Fruit fly (Drosophila melanogaster) whole organism, embryonic: ENCODE data around the gene CG33158.
A peak's percentile ranks its signal among the peaks of the same experiment; 100 is the strongest.

Experiments
- CG10267 ChIP-seq: fragments of 200-800 bp; sonication (Bioruptor generic); optimal IDR thresholded peaks from 2 replicates; lab custom pipeline; 2018; ENCODE audit warnings: missing biosample characterization, mild to moderate bottlenecking, missing genetic modification characterization, moderate library complexity
- CG10979 ChIP-seq: fragments of 200-800 bp; sonication (Bioruptor generic); optimal IDR thresholded peaks from 2 replicates; lab custom pipeline; 2018; ENCODE audit warnings: missing biosample characterization, mild to moderate bottlenecking, missing genetic modification characterization, moderate library complexity
- CG12236 ChIP-seq: fragments of 200-800 bp; sonication (Bioruptor generic); optimal IDR thresholded peaks from 2 replicates; lab custom pipeline; 2016; ENCODE audit warnings: missing biosample characterization, missing genetic modification characterization
- CG12942 ChIP-seq: fragments of 200-800 bp; sonication (Bioruptor generic); optimal IDR thresholded peaks from 3 replicates; lab custom pipeline; 2016; ENCODE audit warnings: missing biosample characterization, missing genetic modification characterization
- CG14860 ChIP-seq: fragments of 200-800 bp; sonication (Bioruptor generic); IDR thresholded peaks from 3 replicates; pipeline ENCODE4 v1.3.6; 2022; ENCODE audit warnings: missing biosample characterization, missing genetic modification characterization; ENCODE audit not compliant: partially characterized antibody
- CG17802 ChIP-seq: fragments of 200-800 bp; sonication (Bioruptor generic); optimal IDR thresholded peaks from 2 replicates; lab custom pipeline; 2018; ENCODE audit warnings: missing biosample characterization, mild to moderate bottlenecking, missing genetic modification characterization, moderate library complexity
- CG31365 ChIP-seq: fragments of 200-800 bp; sonication (Bioruptor generic); optimal IDR thresholded peaks from 2 replicates; lab custom pipeline; 2018; ENCODE audit warnings: missing biosample characterization, mild to moderate bottlenecking, missing genetic modification characterization
- CG32772 ChIP-seq: fragments of 200-800 bp; sonication (Bioruptor generic); IDR thresholded peaks from 2 replicates; pipeline ENCODE4 v1.3.6; 2022; ENCODE audit warnings: missing biosample characterization, missing genetic modification characterization
- CG4360 ChIP-seq: fragments of 200-800 bp; sonication (Bioruptor generic); IDR thresholded peaks from 2 replicates; pipeline ENCODE4 v1.3.6; 2022; ENCODE audit warnings: missing biosample characterization, missing genetic modification characterization
- CG4707 ChIP-seq: fragments of 200-800 bp; sonication (Bioruptor generic); optimal IDR thresholded peaks from 2 replicates; lab custom pipeline; 2018; ENCODE audit warnings: missing biosample characterization, mild to moderate bottlenecking, missing genetic modification characterization, moderate library complexity
- CG5180 ChIP-seq: fragments of 200-800 bp; sonication (Bioruptor generic); optimal IDR thresholded peaks from 3 replicates; lab custom pipeline; 2017; ENCODE audit warnings: missing biosample characterization, missing genetic modification characterization, mild to moderate bottlenecking, moderate library complexity, missing genetic modification reagents
- CG5953 ChIP-seq: fragments of 200-800 bp; sonication (Bioruptor generic); IDR thresholded peaks from 2 replicates; pipeline ENCODE4 v1.3.6; 2022; ENCODE audit warnings: missing biosample characterization, missing genetic modification characterization
- CG8924 ChIP-seq: fragments of 200-800 bp; optimal IDR thresholded peaks from 3 replicates; lab custom pipeline; 2019; ENCODE audit warnings: missing biosample characterization, mild to moderate bottlenecking, missing genetic modification characterization, moderate library complexity
- CkIIα-i1 ChIP-seq: fragments of 200-800 bp; sonication (Bioruptor generic); IDR thresholded peaks from 2 replicates; pipeline ENCODE4 v1.3.6; 2022; ENCODE audit warnings: missing biosample characterization, missing genetic modification characterization
- Dip2 ChIP-seq: fragments of 200-800 bp; sonication (Bioruptor generic); IDR thresholded peaks from 2 replicates; pipeline ENCODE4 v1.3.6; 2022; ENCODE audit warnings: missing biosample characterization, missing genetic modification characterization
- Elba2 ChIP-seq: fragments of 200-800 bp; sonication (Bioruptor generic); optimal IDR thresholded peaks from 3 replicates; lab custom pipeline; 2016; ENCODE audit warnings: missing biosample characterization, missing genetic modification characterization
- HLH54F ChIP-seq: fragments of 200-800 bp; sonication (Bioruptor generic); optimal IDR thresholded peaks from 3 replicates; lab custom pipeline; 2016; ENCODE audit warnings: missing biosample characterization, missing genetic modification characterization
- HLHmδ ChIP-seq: fragments of 200-800 bp; sonication (Bioruptor generic); optimal IDR thresholded peaks from 2 replicates; lab custom pipeline; 2018; ENCODE audit warnings: missing biosample characterization, mild to moderate bottlenecking, missing genetic modification characterization, moderate library complexity
- Hey ChIP-seq: fragments of 200-800 bp; sonication (Bioruptor generic); optimal IDR thresholded peaks from 3 replicates; lab custom pipeline; 2018; ENCODE audit warnings: missing biosample characterization, mild to moderate bottlenecking, missing genetic modification characterization
- HmgZ ChIP-seq: fragments of 200-800 bp; sonication (Bioruptor generic); optimal IDR thresholded peaks from 2 replicates; lab custom pipeline; 2018; ENCODE audit warnings: missing biosample characterization, mild to moderate bottlenecking, missing genetic modification characterization
- Med ChIP-seq: fragments of 200-800 bp; sonication (Bioruptor generic); peaks from one replicate; lab custom pipeline; 2016; ENCODE audit warnings: missing biosample characterization, missing genetic modification characterization, mild to moderate bottlenecking, inconsistent platforms, moderate library complexity
- Mes4 ChIP-seq: fragments of 200-800 bp; sonication (Bioruptor generic); optimal IDR thresholded peaks from 2 replicates; lab custom pipeline; 2016; ENCODE audit warnings: missing biosample characterization, missing genetic modification characterization
- NFAT ChIP-seq: fragments of 200-800 bp; sonication (Bioruptor generic); IDR thresholded peaks from 2 replicates; pipeline ENCODE4 v1.3.6; 2022; ENCODE audit warnings: missing biosample characterization, missing genetic modification characterization
- Ptx1 ChIP-seq: fragments of 200-800 bp; sonication (Bioruptor generic); IDR thresholded peaks from 2 replicates; pipeline ENCODE4 v1.3.6; 2022; ENCODE audit warnings: missing biosample characterization, missing genetic modification characterization
- Sin3A ChIP-seq: fragments of >200 bp; optimal IDR thresholded peaks from 2 replicates; lab custom pipeline; 2018
- Six4 ChIP-seq: fragments of 200-800 bp; sonication (Bioruptor generic); optimal IDR thresholded peaks from 2 replicates; lab custom pipeline; 2016; ENCODE audit warnings: missing biosample characterization, missing genetic modification characterization
- Stat92E ChIP-seq, 3 experiments: fragments of >200 bp in 2 of 3; fragments of 200-800 bp in 1 of 3; sonication (Bioruptor generic) in 1 of 3; optimal IDR thresholded peaks; 2 replicates each; lab custom pipeline; 2017 to 2019; ENCODE audit warnings: missing biosample characterization in 3 of 3, missing genetic modification characterization in 3 of 3, mild to moderate bottlenecking in 1 of 3, moderate library complexity in 1 of 3
- amos ChIP-seq: fragments of 200-800 bp; sonication (Bioruptor generic); IDR thresholded peaks from 2 replicates; pipeline ENCODE4 v1.3.6; 2022; ENCODE audit warnings: missing biosample characterization, missing genetic modification characterization; ENCODE audit not compliant: partially characterized antibody
- ash1 ChIP-seq: fragments of 200-800 bp; sonication (Bioruptor generic); optimal IDR thresholded peaks from 2 replicates; lab custom pipeline; 2018; ENCODE audit warnings: missing biosample characterization, mild to moderate bottlenecking, missing genetic modification characterization
- bcd ChIP-seq: fragments of 200-800 bp; sonication (Bioruptor generic); optimal IDR thresholded peaks from 2 replicates; lab custom pipeline; 2017; ENCODE audit warnings: missing biosample characterization, mild to moderate bottlenecking, missing genetic modification characterization
- bsh ChIP-seq, 2 experiments: fragments of 200-800 bp; sonication (Bioruptor generic); optimal IDR thresholded peaks; 2 replicates each; lab custom pipeline; 2017 to 2018; ENCODE audit warnings: mild to moderate bottlenecking in 2 of 2, missing biosample characterization in 2 of 2, missing genetic modification characterization in 2 of 2, moderate library complexity in 1 of 2
- chif ChIP-seq, 2 experiments: fragments of 200-800 bp; sonication (Bioruptor generic); optimal IDR thresholded peaks; 3 replicates each; lab custom pipeline; 2016; ENCODE audit warnings: missing biosample characterization in 2 of 2, missing genetic modification characterization in 2 of 2
- ci ChIP-seq: fragments of 200-800 bp; sonication (Bioruptor generic); IDR thresholded peaks from 3 replicates; pipeline ENCODE4 v1.3.6; 2022; ENCODE audit warnings: missing biosample characterization, missing genetic modification characterization
- dan ChIP-seq: fragments of 200-800 bp; sonication (Bioruptor generic); IDR thresholded peaks from 2 replicates; pipeline ENCODE4 v1.3.6; 2022; ENCODE audit warnings: missing biosample characterization, missing genetic modification characterization
- danr ChIP-seq: fragments of 200-800 bp; sonication (Bioruptor generic); IDR thresholded peaks from 2 replicates; pipeline ENCODE4 v1.3.6; 2022; ENCODE audit warnings: missing biosample characterization, missing genetic modification characterization
- dimm ChIP-seq: fragments of 200-800 bp; sonication (Bioruptor generic); IDR thresholded peaks from 2 replicates; pipeline ENCODE4 v1.3.6; 2022; ENCODE audit warnings: missing biosample characterization, missing genetic modification characterization
- emc ChIP-seq: fragments of 200-800 bp; sonication (Bioruptor generic); optimal IDR thresholded peaks from 2 replicates; lab custom pipeline; 2016; ENCODE audit warnings: missing biosample characterization, missing genetic modification characterization
- ftz-f1 ChIP-seq: fragments of 200-800 bp; sonication (Bioruptor generic); optimal IDR thresholded peaks from 2 replicates; lab custom pipeline; 2016; ENCODE audit warnings: missing biosample characterization, missing genetic modification characterization
- gce ChIP-seq: fragments of 200-800 bp; sonication (Bioruptor generic); IDR thresholded peaks from 3 replicates; pipeline ENCODE4 v1.3.6; 2022; ENCODE audit warnings: missing biosample characterization, missing genetic modification characterization
- ham ChIP-seq: fragments of 200-800 bp; sonication (Bioruptor generic); IDR thresholded peaks from 2 replicates; pipeline ENCODE4 v1.3.6; 2022; ENCODE audit warnings: missing biosample characterization, missing genetic modification characterization
- odd ChIP-seq: fragments of 200-800 bp; sonication (Bioruptor generic); optimal IDR thresholded peaks from 2 replicates; lab custom pipeline; 2017; ENCODE audit warnings: missing biosample characterization, mild to moderate bottlenecking, missing genetic modification characterization
- psq ChIP-seq: fragments of 200-800 bp; sonication (Bioruptor generic); optimal IDR thresholded peaks from 2 replicates; lab custom pipeline; 2017; ENCODE audit warnings: missing biosample characterization, missing genetic modification characterization
- ro ChIP-seq: fragments of 200-800 bp; sonication (Bioruptor generic); IDR thresholded peaks from 2 replicates; pipeline ENCODE4 v1.3.6; 2022; ENCODE audit warnings: missing biosample characterization, missing genetic modification characterization
- run ChIP-seq: fragments of 200-800 bp; sonication (Bioruptor generic); optimal IDR thresholded peaks from 3 replicates; lab custom pipeline; 2018; ENCODE audit warnings: missing biosample characterization, mild to moderate bottlenecking, missing genetic modification characterization
- sr ChIP-seq: fragments of 200-800 bp; sonication (Bioruptor generic); IDR thresholded peaks from 3 replicates; pipeline ENCODE4 v1.3.6; 2022; ENCODE audit warnings: missing biosample characterization, missing genetic modification characterization
- tgo ChIP-seq: fragments of 200-800 bp; sonication (Bioruptor generic); IDR thresholded peaks from 3 replicates; pipeline ENCODE4 v1.3.6; 2022; ENCODE audit warnings: missing biosample characterization, missing genetic modification characterization
- twi ChIP-seq: fragments of 200-800 bp; optimal IDR thresholded peaks from 2 replicates; lab custom pipeline; 2019; ENCODE audit warnings: missing biosample characterization, mild to moderate bottlenecking, missing genetic modification characterization, moderate library complexity
- vnd ChIP-seq: fragments of 200-800 bp; sonication (Bioruptor generic); IDR thresholded peaks from 3 replicates; pipeline ENCODE4 v1.3.6; 2022; ENCODE audit warnings: missing biosample characterization, missing genetic modification characterization; ENCODE audit not compliant: partially characterized antibody
- wdn ChIP-seq: fragments of 200-800 bp; sonication (Bioruptor generic); IDR thresholded peaks from 2 replicates; pipeline ENCODE4 v1.3.6; 2022; ENCODE audit warnings: missing biosample characterization, missing genetic modification characterization
- z ChIP-seq: fragments of 200-800 bp; sonication (Bioruptor generic); IDR thresholded peaks from 3 replicates; pipeline ENCODE4 v1.3.6; 2022; ENCODE audit warnings: missing biosample characterization, missing genetic modification characterization

CG33158 gene

DNA sequence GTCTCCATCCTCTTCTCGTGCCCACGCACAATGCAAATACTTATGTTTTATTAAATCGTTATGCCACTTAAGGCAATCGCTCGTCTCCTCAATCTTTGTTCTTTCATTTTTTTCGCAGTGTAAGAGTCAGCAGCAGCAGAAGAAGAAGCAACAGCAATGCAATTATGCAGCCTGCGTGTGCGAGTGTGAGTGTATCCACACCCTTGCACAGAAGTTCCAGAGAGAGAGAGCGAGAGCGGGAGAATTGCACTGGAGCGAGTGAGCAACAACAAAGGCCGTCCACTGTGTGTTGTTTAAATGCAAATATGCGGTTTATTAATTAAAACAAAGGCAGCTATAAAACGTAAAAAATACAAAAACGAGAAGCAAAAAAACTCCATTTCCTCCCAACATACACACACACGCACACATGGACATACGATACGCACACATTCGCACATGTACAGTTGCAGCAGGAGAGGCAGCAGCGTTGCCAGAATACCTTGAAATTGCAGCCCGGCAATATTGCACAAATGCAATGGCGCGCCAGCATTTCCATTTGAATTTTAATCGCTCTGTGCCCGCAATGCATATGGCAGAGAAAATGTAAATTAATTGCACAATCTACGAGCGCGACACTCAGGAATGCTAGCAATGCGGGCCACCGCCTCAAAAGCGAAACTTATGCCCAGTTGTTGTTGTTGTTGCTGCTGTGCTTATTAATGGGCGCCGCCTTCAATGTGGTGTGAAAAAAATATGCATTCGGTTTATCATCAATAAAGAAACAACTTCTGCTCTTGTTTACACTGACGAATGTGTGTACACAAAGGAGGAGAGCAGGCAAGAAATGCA lies 10.6 kb upstream of the CG33158 start (continued):
- no peak for TF ChIP-seq CG17802 (tag; lab: Kevin White, UChicago)
- TF ChIP-seq CG32772: no peak
- TF ChIP-seq Stat92E (GFP tag; optimal IDR thresholded peaks at IDR 0.05; lab: Kevin White, UChicago): no peak
- peak; percentile 53; the same call in 1 of the 3 replicates for TF ChIP-seq ci (GFP tag; lab: Robert Waterston, UW)
- TF ChIP-seq vnd (GFP tag; lab: Robert Waterston, UW): no peak
- no peak for TF ChIP-seq dimm (GFP tag; lab: Robert Waterston, UW)
- TF ChIP-seq Six4: no peak
- no peak for TF ChIP-seq HmgZ (tag; lab: Kevin White, UChicago)
- peak; percentile 32 to 61 for TF ChIP-seq bsh (GFP tag; optimal IDR thresholded peaks at IDR 0.05; lab: Kevin White, UChicago)
- no peak for TF ChIP-seq sr (GFP tag; lab: Robert Waterston, UW)
- TF ChIP-seq Mes4 (GFP tag; lab: Kevin White, UChicago): peak; percentile 46
- TF ChIP-seq CG31365 (tag; lab: Kevin White, UChicago): no peak
- no peak for TF ChIP-seq Dip2
- TF ChIP-seq bcd (GFP tag; lab: Kevin White, UChicago): peak; percentile 29
- no peak for TF ChIP-seq amos (GFP tag; lab: Robert Waterston, UW)
- TF ChIP-seq CG12942 (GFP tag; lab: Kevin White, UChicago): peak; percentile 59
- TF ChIP-seq CG10979 (tag; lab: Kevin White, UChicago): peak; percentile 22
- TF ChIP-seq Elba2 (GFP tag; lab: Kevin White, UChicago): no peak
- 0 out of 3 replicates have a peak, but pooled peaks have one; percentile 17 for TF ChIP-seq gce (GFP tag; lab: Robert Waterston, UW)
- TF ChIP-seq CG14860 (GFP tag; lab: Robert Waterston, UW): no peak
- TF ChIP-seq Hey: no peak
- no peak for TF ChIP-seq ham (GFP tag; lab: Robert Waterston, UW)
- no peak for TF ChIP-seq ftz-f1 (GFP tag; lab: Kevin White, UChicago)
- peak; percentile 89 for TF ChIP-seq CG4360
- no peak for TF ChIP-seq ash1 (GFP tag; lab: Kevin White, UChicago)
- TF ChIP-seq CG5953 (GFP tag; lab: Robert Waterston, UW): no peak
- peak; percentile 86 for TF ChIP-seq Med (GFP tag; lab: Kevin White, UChicago)
- no peak for TF ChIP-seq Ptx1 (GFP tag; lab: Robert Waterston, UW)
- TF ChIP-seq NFAT (GFP tag; lab: Robert Waterston, UW): no peak
- TF ChIP-seq run (tag; lab: Kevin White, UChicago): no peak
- TF ChIP-seq twi (tag; lab: Kevin White, UChicago): no peak
- peak; percentile 5 for TF ChIP-seq CG4707 (GFP tag; lab: Kevin White, UChicago)
- TF ChIP-seq dan (GFP tag; lab: Robert Waterston, UW): no peak
- TF ChIP-seq CkIIα-i1 (GFP tag; lab: Robert Waterston, UW): no peak
- peak; percentile 34 for TF ChIP-seq CG8924 (tag; lab: Kevin White, UChicago)
- TF ChIP-seq tgo: no peak
- TF ChIP-seq odd (GFP tag; lab: Kevin White, UChicago): no peak
- TF ChIP-seq z (GFP tag; lab: Robert Waterston, UW): peak; percentile 63; the same call in 1 of the 3 replicates
- no peak for TF ChIP-seq Sin3A
- peak; percentile 54 for TF ChIP-seq CG12236 (GFP tag; lab: Kevin White, UChicago)
- no peak for TF ChIP-seq emc (GFP tag; lab: Kevin White, UChicago)
- no peak for TF ChIP-seq CG10267 (tag; lab: Kevin White, UChicago)
- no peak for TF ChIP-seq wdn
- TF ChIP-seq ro: no peak
- TF ChIP-seq psq (GFP tag; lab: Kevin White, UChicago): peak; percentile 19
- no peak for TF ChIP-seq danr (GFP tag; lab: Robert Waterston, UW)
- peak; percentile 46 for TF ChIP-seq CG5180
- TF ChIP-seq HLH54F (GFP tag; lab: Kevin White, UChicago): no peak
- TF ChIP-seq HLHmδ (GFP tag; lab: Kevin White, UChicago): peak; percentile 78
- peak; percentile 29 to 62 for TF ChIP-seq chif (GFP tag; optimal IDR thresholded peaks at IDR 0.05; lab: Kevin White, UChicago)
